Worm (Caenorhabditis elegans): Measurements from ENCODE around the gene F14F8.8.

- TF ChIP-seq pha-4 (tag; optimal IDR thresholded peaks at IDR 0.05) (no peak), madf-2 (tag; optimal IDR thresholded peaks at IDR 0.05) (no peak), ama-1 (optimal IDR thresholded peaks at IDR 0.05) (no peak), eyg-1 (tag; optimal IDR thresholded peaks at IDR 0.05) (no peak), ttx-3 (tag; optimal IDR thresholded peaks at IDR 0.05) (no peak), elt-2 (tag; optimal IDR thresholded peaks at IDR 0.05) (no peak), ceh-2 (tag; optimal IDR thresholded peaks at IDR 0.05) (no peak), fax-1 (tag; optimal IDR thresholded peaks at IDR 0.05) (no peak), K02D7.2 (tag; optimal IDR thresholded peaks at IDR 0.05) (no peak), tbx-2 (tag; optimal IDR thresholded peaks at IDR 0.05) (no peak), nhr-11 (tag; optimal IDR thresholded peaks at IDR 0.05) (no peak)
These were observed 28.5 kb downstream of the F14F8.8 start, which contains the start of gene srw-77 for ce11 chrV:16643558-16643957.
